Worm (Caenorhabditis elegans): ENCODE data around the gene F36A4.1.

F36A4.1 gene

DNA sequence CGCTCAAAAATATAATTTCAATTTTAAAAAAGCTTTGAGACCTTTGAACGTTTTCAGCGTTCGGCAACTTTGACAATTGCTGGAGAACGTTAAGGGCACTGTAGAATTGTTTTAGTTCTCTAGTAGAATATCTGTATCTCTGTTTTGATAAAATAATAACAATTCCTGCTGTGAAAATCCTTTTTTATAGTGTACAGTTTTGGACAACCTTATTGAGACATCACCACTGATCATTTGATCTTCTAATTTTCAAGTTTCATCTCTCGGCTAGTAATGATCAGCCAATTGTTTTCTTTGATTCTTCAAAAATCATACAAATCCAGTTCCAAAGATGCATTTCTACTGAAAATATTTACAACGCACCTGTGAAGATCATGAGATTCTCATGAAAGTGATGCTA, 20.3 kb downstream of the F36A4.1 start, which contains the start of gene F15E6.10:
Gene F15E6.10, plus strand, starts transcription at position 301 of the 400 bp plus-strand sequence.
- no peak for TF ChIP-seq nhr-237 (tag; optimal IDR thresholded peaks at IDR 0.05)
- no peak for TF ChIP-seq ztf-1 (GFP tag; conservative IDR thresholded peaks at IDR 0.05)
- no peak for TF ChIP-seq crh-2 (tag; optimal IDR thresholded peaks at IDR 0.05)
- no peak for TF ChIP-seq nhr-25 (tag; optimal IDR thresholded peaks at IDR 0.05)
- TF ChIP-seq sma-9 (GFP tag; optimal IDR thresholded peaks at IDR 0.05) = no peak
- TF ChIP-seq sma-9 (tag; optimal IDR thresholded peaks at IDR 0.05) = no peak
- no peak for TF ChIP-seq nhr-21 (tag; optimal IDR thresholded peaks at IDR 0.05)
- no peak for TF ChIP-seq sma-3 (GFP tag; optimal IDR thresholded peaks at IDR 0.05)
- no peak for TF ChIP-seq ztf-11 (tag; optimal IDR thresholded peaks at IDR 0.05)
- TF ChIP-seq R02D3.7 (tag; optimal IDR thresholded peaks at IDR 0.05) = no peak
- TF ChIP-seq blmp-1 (tag; optimal IDR thresholded peaks at IDR 0.05; ENCODE audit: insufficient read depth) = no peak
- no peak for TF ChIP-seq mbf-1 (tag; optimal IDR thresholded peaks at IDR 0.05)
- TF ChIP-seq nhr-10 (tag; optimal IDR thresholded peaks at IDR 0.05) = no peak
- no peak for TF ChIP-seq nhr-77 (tag; optimal IDR thresholded peaks at IDR 0.05)

DNA sequence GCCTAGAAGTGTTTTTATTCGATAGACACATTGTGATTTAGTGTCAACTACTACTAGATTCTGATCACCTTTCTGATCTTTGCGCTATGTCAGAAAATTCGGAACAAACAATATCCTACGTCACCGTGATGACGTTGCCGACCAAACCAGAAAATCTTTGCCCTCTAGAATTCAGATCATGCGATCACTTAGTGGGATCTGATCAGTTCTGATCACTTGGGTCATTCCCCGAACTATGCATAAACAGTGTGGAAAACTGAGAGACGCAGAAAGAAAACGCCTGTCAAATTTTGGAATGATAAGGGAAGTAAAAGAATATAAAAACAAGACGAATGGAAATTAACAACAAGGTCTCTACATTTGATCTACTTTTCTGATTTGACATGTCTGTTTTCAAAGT, 22.3 kb downstream of the F36A4.1 start, which contains the start of gene F15E6.3:
Gene F15E6.3, plus strand, starts transcription at position 344 of the 400 bp plus-strand sequence.
- TF ChIP-seq sma-9 (GFP tag; optimal IDR thresholded peaks at IDR 0.05) = peak; percentile 78
- TF ChIP-seq sma-9 (tag; optimal IDR thresholded peaks at IDR 0.05) = no peak
- peak; percentile 85 for TF ChIP-seq sma-3 (GFP tag; optimal IDR thresholded peaks at IDR 0.05)
- TF ChIP-seq gmeb-1 (tag; optimal IDR thresholded peaks at IDR 0.05) = peak; percentile 23
- TF ChIP-seq nhr-129 (tag; optimal IDR thresholded peaks at IDR 0.05) = peak; percentile 18
- no peak for TF ChIP-seq peb-1 (tag; optimal IDR thresholded peaks at IDR 0.05)
- no peak for TF ChIP-seq ceh-82 (tag; optimal IDR thresholded peaks at IDR 0.05)
- peak; percentile 72 for TF ChIP-seq nhr-21 (tag; optimal IDR thresholded peaks at IDR 0.05)
- TF ChIP-seq nhr-25 (tag; optimal IDR thresholded peaks at IDR 0.05) = peak; percentile 72

- TF ChIP-seq alr-1 (tag; optimal IDR thresholded peaks at IDR 0.05) (no peak), lin-39 (tag; optimal IDR thresholded peaks at IDR 0.05) (no peak), zag-1 (tag; optimal IDR thresholded peaks at IDR 0.05) (no peak), ceh-16 (tag; optimal IDR thresholded peaks at IDR 0.05) (no peak), sma-9 (GFP tag; optimal IDR thresholded peaks at IDR 0.05) (no peak), sma-9 (tag; optimal IDR thresholded peaks at IDR 0.05) (no peak), egl-27 (tag; optimal IDR thresholded peaks at IDR 0.05) (no peak), lin-13 (GFP tag; optimal IDR thresholded peaks at IDR 0.05) (no peak), snpc-4 (tag; optimal IDR thresholded peaks at IDR 0.05) (no peak)
These were observed 26.7 kb downstream of the F36A4.1 start, which contains the start of gene F15E6.9 for ce11 chrIV:4298983-4299382. TSS of gene F15E6.9 (minus strand) at chrIV:4299083.

- TF ChIP-seq nhr-25 (tag; optimal IDR thresholded peaks at IDR 0.05) (peak; percentile 44), unc-39 (tag; optimal IDR thresholded peaks at IDR 0.05) (no peak), ceh-82 (tag; optimal IDR thresholded peaks at IDR 0.05) (no peak), nhr-21 (tag; optimal IDR thresholded peaks at IDR 0.05) (peak; percentile 30)
These were observed 27.7 kb downstream of the F36A4.1 start for ce11 chrIV:4299994-4300393.

- no peak for TF ChIP-seq ztf-11 (tag; optimal IDR thresholded peaks at IDR 0.05)
- TF ChIP-seq ceh-82 (tag; optimal IDR thresholded peaks at IDR 0.05) = no peak
- TF ChIP-seq nhr-12 (tag; optimal IDR thresholded peaks at IDR 0.05) = no peak
- TF ChIP-seq nhr-21 (tag; optimal IDR thresholded peaks at IDR 0.05) = no peak
- TF ChIP-seq aly-2 (tag; optimal IDR thresholded peaks at IDR 0.05) = no peak
- no peak for TF ChIP-seq egl-27 (tag; optimal IDR thresholded peaks at IDR 0.05)
- TF ChIP-seq sem-4 (tag; optimal IDR thresholded peaks at IDR 0.05) = no peak
- TF ChIP-seq skn-1 (tag; optimal IDR thresholded peaks at IDR 0.05) = no peak
- no peak for TF ChIP-seq nhr-6 (tag; optimal IDR thresholded peaks at IDR 0.05)
- no peak for TF ChIP-seq sma-3 (GFP tag; optimal IDR thresholded peaks at IDR 0.05)
- no peak for TF ChIP-seq elt-3 (tag; optimal IDR thresholded peaks at IDR 0.05)
- TF ChIP-seq ztf-4 (tag; optimal IDR thresholded peaks at IDR 0.05) = no peak
- TF ChIP-seq nhr-11 (tag; optimal IDR thresholded peaks at IDR 0.05) = no peak
These were observed 28.9 kb downstream of the F36A4.1 start, which contains the start of gene lgc-22 for ce11 chrIV:4301202-4301601. TSS of gene lgc-22 (plus strand) at chrIV:4301306.

ce11 chrIV:4306317-4306716, 34.0 kb downstream of the F36A4.1 start:
- no peak for TF ChIP-seq ztf-4 (tag; optimal IDR thresholded peaks at IDR 0.05)
